Worm (Caenorhabditis elegans) whole organism, early embryonic: ENCODE results near the gene aars-1.
"Not testable (repeated sequence)": the region's sequence is repeated elsewhere in the genome, so short reads cannot be mapped to it uniquely, and the experiment has no call there.

Experiments used
- B0310.2 ChIP-seq: sonication (generic microtip); optimal IDR thresholded peaks from 2 replicates; lab custom pipeline; 2016; ENCODE audit warnings: mild to moderate bottlenecking, missing genetic modification characterization, missing compliant biosample characterization
- F13C5.2 ChIP-seq: sonication (generic microtip); optimal IDR thresholded peaks from 2 replicates; lab custom pipeline; 2017; ENCODE audit warnings: mild to moderate bottlenecking, missing genetic modification characterization, inconsistent platforms, missing compliant biosample characterization
- aly-1 ChIP-seq: sonication (generic microtip); optimal IDR thresholded peaks from 2 replicates; lab custom pipeline; 2016; ENCODE audit warnings: missing genetic modification characterization, missing compliant biosample characterization
- ama-1 ChIP-seq: fragments of 150-350 bp; optimal IDR thresholded peaks from 2 replicates; lab custom pipeline; 2014
- ceh-13 ChIP-seq: fragments of 200-800 bp; sonication (Bioruptor generic); optimal IDR thresholded peaks from 2 replicates; lab custom pipeline; 2018; ENCODE audit warnings: mild to moderate bottlenecking, missing genetic modification characterization, missing compliant biosample characterization
- ceh-36 ChIP-seq: sonication (generic microtip); optimal IDR thresholded peaks from 2 replicates; lab custom pipeline; 2016; ENCODE audit warnings: missing genetic modification characterization, inconsistent platforms, missing compliant biosample characterization
- ets-7 ChIP-seq: sonication (generic microtip); optimal IDR thresholded peaks from 2 replicates; lab custom pipeline; 2016; ENCODE audit warnings: missing genotype, missing genetic modification characterization, missing compliant biosample characterization
- flt-1 ChIP-seq: fragments of 200-800 bp; sonication (Bioruptor generic); IDR thresholded peaks from 2 replicates; pipeline ENCODE4 v1.3.6; 2022; ENCODE audit warnings: missing genetic modification characterization, missing compliant biosample characterization
- hmbx-1 ChIP-seq: sonication (generic microtip); optimal IDR thresholded peaks from 2 replicates; lab custom pipeline; 2016; ENCODE audit warnings: mild to moderate bottlenecking, missing genetic modification characterization, missing compliant biosample characterization
- hmg-4 ChIP-seq: fragments of 200-800 bp; sonication (Bioruptor generic); optimal IDR thresholded peaks from 2 replicates; lab custom pipeline; 2018; ENCODE audit warnings: mild to moderate bottlenecking, missing genetic modification characterization, missing compliant biosample characterization
- hnd-1 ChIP-seq: sonication (generic microtip); optimal IDR thresholded peaks from 2 replicates; lab custom pipeline; 2016; ENCODE audit warnings: missing genetic modification characterization, missing compliant biosample characterization
- pes-1 ChIP-seq: fragments of 200-800 bp; sonication (Bioruptor generic); IDR thresholded peaks from 2 replicates; pipeline ENCODE4 v1.3.6; 2022; ENCODE audit warnings: missing genetic modification reagents, missing genetic modification characterization, missing compliant biosample characterization
- scrt-1 ChIP-seq: fragments of 200-800 bp; sonication (Bioruptor generic); IDR thresholded peaks from 2 replicates; pipeline ENCODE4 v1.3.6; 2022; ENCODE audit warnings: missing genetic modification characterization, missing compliant biosample characterization
- sea-1 ChIP-seq: fragments of 200-800 bp; sonication (Bioruptor generic); conservative IDR thresholded peaks from 2 replicates; pipeline ENCODE4 v1.3.6; 2022; ENCODE audit warnings: missing genetic modification characterization, missing compliant biosample characterization
- tbx-11 ChIP-seq: fragments of 200-800 bp; sonication (Bioruptor generic); IDR thresholded peaks from 2 replicates; pipeline ENCODE4 v1.3.6; 2022; ENCODE audit warnings: missing genetic modification characterization, missing compliant biosample characterization
- tbx-37 ChIP-seq: fragments of 200-800 bp; sonication (Bioruptor generic); conservative IDR thresholded peaks from 2 replicates; pipeline ENCODE4 v1.3.6; 2022; ENCODE audit warnings: missing genetic modification reagents, missing genetic modification characterization, missing compliant biosample characterization
- tra-4 ChIP-seq: sonication (generic microtip); optimal IDR thresholded peaks from 2 replicates; lab custom pipeline; 2017; ENCODE audit warnings: missing genetic modification characterization, missing compliant biosample characterization

Gene aars-1

ce11 chrII:11450882-11451281 lies 13.4 kb downstream of the aars-1 start:
- TF ChIP-seq flt-1 (GFP tag; lab: Robert Waterston, UW) (no peak), aly-1 (tag; lab: Kevin White, UChicago) (no peak), tbx-37 (GFP tag; lab: Robert Waterston, UW) (no peak), hmg-4 (no peak), tra-4 (no peak), scrt-1 (GFP tag; lab: Robert Waterston, UW) (no peak), sea-1 (GFP tag; lab: Robert Waterston, UW) (no peak), F13C5.2 (tag; lab: Kevin White, UChicago) (no peak), ama-1 (lab: Kevin White, UChicago) (no peak), pes-1 (no peak), ets-7 (tag; lab: Kevin White, UChicago) (no peak), B0310.2 (no peak), tbx-11 (GFP tag; lab: Robert Waterston, UW) (no peak)

- no peak for TF ChIP-seq ceh-13 (GFP tag; lab: Kevin White, UChicago)
- no peak for TF ChIP-seq tbx-11 (GFP tag; lab: Robert Waterston, UW)
- TF ChIP-seq hmg-4: no peak
- no peak for TF ChIP-seq sea-1 (GFP tag; lab: Robert Waterston, UW)
- no peak for TF ChIP-seq ceh-36
- TF ChIP-seq hmbx-1 (tag; lab: Kevin White, UChicago): no peak
- TF ChIP-seq hnd-1 (tag; lab: Kevin White, UChicago): no peak
- TF ChIP-seq pes-1: no peak
- TF ChIP-seq aly-1 (tag; lab: Kevin White, UChicago): no peak
- no peak for TF ChIP-seq tra-4
- no peak for TF ChIP-seq F13C5.2 (tag; lab: Kevin White, UChicago)
- no peak for TF ChIP-seq ets-7 (tag; lab: Kevin White, UChicago)
These were observed 15.5 kb downstream of the aars-1 start, which contains the start of gene W02B12.1 for ce11 chrII:11448753-11449152. W02B12.1 (plus strand) TSS chrII:11449021.

- TF ChIP-seq scrt-1 (GFP tag; lab: Robert Waterston, UW): no peak
- no peak for TF ChIP-seq flt-1 (GFP tag; lab: Robert Waterston, UW)
- TF ChIP-seq hmg-4: no peak
- no peak for TF ChIP-seq hmbx-1 (tag; lab: Kevin White, UChicago)
- no peak for TF ChIP-seq ceh-36
- TF ChIP-seq ceh-13 (GFP tag; lab: Kevin White, UChicago): no peak
- TF ChIP-seq F13C5.2 (tag; lab: Kevin White, UChicago): no peak
- no peak for TF ChIP-seq pes-1
- no peak for TF ChIP-seq tbx-11 (GFP tag; lab: Robert Waterston, UW)
- TF ChIP-seq tra-4: no peak
- TF ChIP-seq hnd-1 (tag; lab: Kevin White, UChicago): no peak
- TF ChIP-seq sea-1 (GFP tag; lab: Robert Waterston, UW): no peak
- TF ChIP-seq aly-1 (tag; lab: Kevin White, UChicago): no peak
- no peak for TF ChIP-seq ets-7 (tag; lab: Kevin White, UChicago)
- no peak for TF ChIP-seq ama-1 (lab: Kevin White, UChicago)
These were observed 19.3 kb downstream of the aars-1 start, which contains the start of gene W02B12.13 for ce11 chrII:11444973-11445372. W02B12.13 (plus strand) TSS chrII:11445273.

ce11 chrII:11443862-11444261 lies 20.4 kb downstream of the aars-1 start, which contains the start of gene adbp-1:
adbp-1 (plus strand) TSS chrII:11444162.
- TF ChIP-seq tra-4 (no peak), tbx-11 (GFP tag; lab: Robert Waterston, UW) (no peak), B0310.2 (no peak), F13C5.2 (tag; lab: Kevin White, UChicago) (no peak), aly-1 (tag; lab: Kevin White, UChicago) (no peak), ets-7 (tag; lab: Kevin White, UChicago) (no peak), ceh-13 (GFP tag; lab: Kevin White, UChicago) (no peak), flt-1 (GFP tag; lab: Robert Waterston, UW) (no peak), hnd-1 (tag; lab: Kevin White, UChicago) (no peak)

ce11 chrII:11443128-11443527 lies 21.2 kb downstream of the aars-1 start:
- TF ChIP-seq aly-1 (tag; lab: Kevin White, UChicago): no peak
- no peak for TF ChIP-seq ama-1 (lab: Kevin White, UChicago)
- TF ChIP-seq hnd-1 (tag; lab: Kevin White, UChicago): no peak

ce11 chrII:11442425-11442824 lies 21.9 kb downstream of the aars-1 start, which contains the start of gene ebp-2:
ebp-2 (plus strand) TSS chrII:11442725.
- not testable (repeated sequence) for TF ChIP-seq ceh-13 (GFP tag; lab: Kevin White, UChicago); hmbx-1 (tag; lab: Kevin White, UChicago); ceh-36

ce11 chrII:11440265-11440664 lies 24.0 kb downstream of the aars-1 start, which contains the start of gene VW02B12L.2:
VW02B12L.2 (minus strand) TSS chrII:11440329.
- peak; percentile 21 for TF ChIP-seq hmg-4
- TF ChIP-seq ama-1 (lab: Kevin White, UChicago): no peak

ce11 chrII:11438417-11438816 lies 25.9 kb downstream of the aars-1 start, which contains the start of gene vha-6:
vha-6 (minus strand) TSS chrII:11438452.
- TF ChIP-seq ets-7 (tag; lab: Kevin White, UChicago): no peak
- TF ChIP-seq pes-1: no peak
- no peak for TF ChIP-seq tbx-37 (GFP tag; lab: Robert Waterston, UW)
- no peak for TF ChIP-seq B0310.2
- no peak for TF ChIP-seq tbx-11 (GFP tag; lab: Robert Waterston, UW)
- TF ChIP-seq hnd-1 (tag; lab: Kevin White, UChicago): no peak
- TF ChIP-seq hmg-4: no peak
- no peak for TF ChIP-seq sea-1 (GFP tag; lab: Robert Waterston, UW)
- TF ChIP-seq ceh-36: no peak
- TF ChIP-seq F13C5.2 (tag; lab: Kevin White, UChicago): no peak
- TF ChIP-seq aly-1 (tag; lab: Kevin White, UChicago): no peak
- no peak for TF ChIP-seq ama-1 (lab: Kevin White, UChicago)
- TF ChIP-seq scrt-1 (GFP tag; lab: Robert Waterston, UW): no peak
- no peak for TF ChIP-seq flt-1 (GFP tag; lab: Robert Waterston, UW)
- TF ChIP-seq hmbx-1 (tag; lab: Kevin White, UChicago): no peak
- TF ChIP-seq ceh-13 (GFP tag; lab: Kevin White, UChicago): no peak
